Worm (Caenorhabditis elegans) whole organism, L1 larva: Measurements from ENCODE around the gene Y50D4C.5.

Experiments
- dpl-1 ChIP-seq, 3 experiments: fragments of 150-350 bp in 2 of 3; sonication (generic microtip) in 1 of 3; optimal IDR thresholded peaks; 2 replicates each; lab custom pipeline; 2014 to 2017; ENCODE audit warnings: missing biosample characterization in 3 of 3, missing genetic modification characterization in 3 of 3, missing genetic modification reagents in 3 of 3
- nhr-237 ChIP-seq: fragments of 150-350 bp; optimal IDR thresholded peaks from 2 replicates; lab custom pipeline; 2014; ENCODE audit warnings: missing biosample characterization, missing genetic modification characterization
- nhr-28 ChIP-seq: fragments of 150-350 bp; optimal IDR thresholded peaks from 2 replicates; lab custom pipeline; 2014; ENCODE audit warnings: missing biosample characterization, missing genetic modification characterization

DNA sequence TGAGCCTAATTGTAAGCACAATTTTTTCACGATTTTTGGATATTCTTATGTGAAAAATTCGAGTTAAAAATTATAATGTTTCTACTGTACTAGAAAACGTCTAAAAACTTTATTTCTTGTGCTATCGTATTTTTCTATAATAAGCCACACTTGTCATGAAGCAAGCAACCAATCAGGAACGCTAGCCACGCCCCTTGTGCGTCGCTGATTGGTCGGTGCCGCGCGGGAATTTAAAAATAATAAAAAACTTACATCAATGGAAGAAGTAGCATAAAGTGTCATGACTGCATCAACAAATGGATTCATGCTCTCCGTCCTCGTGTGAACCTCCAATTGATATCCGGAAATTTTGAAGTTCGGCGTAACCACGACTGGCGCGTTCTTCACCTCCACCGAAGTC lies 43.7 kb upstream of the Y50D4C.5 start:
- TF ChIP-seq nhr-28: no peak
- no peak for TF ChIP-seq nhr-237 (tag; lab: Kevin White, UChicago)
- TF ChIP-seq dpl-1 (GFP tag; optimal IDR thresholded peaks at IDR 0.05; lab: Kevin White, UChicago): no peak
